Worm (Caenorhabditis elegans): ENCODE measurements around the gene Y57G11C.52.

The Y57G11C.52 gene

DNA sequence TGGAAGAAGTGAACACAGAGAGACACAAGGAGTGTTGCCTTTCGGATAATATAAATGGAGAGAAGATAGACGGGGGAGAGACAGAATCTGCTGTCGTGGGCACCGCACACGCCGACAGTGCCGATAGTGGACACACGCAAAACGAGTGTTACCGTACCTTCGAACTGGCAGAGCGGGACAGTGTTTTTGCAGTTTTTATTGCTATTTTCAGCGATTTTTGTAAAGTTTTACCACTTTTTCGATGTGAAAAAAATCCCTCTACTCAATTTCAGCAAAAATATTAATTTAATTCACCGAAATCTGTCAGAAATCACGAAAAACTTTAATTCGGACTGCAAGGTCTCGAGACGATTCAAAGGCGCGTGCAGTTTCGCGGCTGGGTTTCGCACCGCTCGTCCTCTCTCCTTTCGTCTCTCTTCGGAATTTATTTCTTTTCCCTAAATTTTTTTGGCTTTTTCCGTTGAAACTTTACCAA lies 28.9 kb upstream of the Y57G11C.52 start, which contains the start of gene sec-61.A (continued):
- TF ChIP-seq nfya-1 (tag; optimal IDR thresholded peaks at IDR 0.05; ENCODE audit: borderline replicate concordance, insufficient read depth): no peak
- TF ChIP-seq ztf-28 (GFP tag; IDR thresholded peaks at IDR 0.05): no peak
- peak; percentile 70 for TF ChIP-seq tbp1 (GFP tag; optimal IDR thresholded peaks at IDR 0.05)
- TF ChIP-seq F57C9.4 (tag; optimal IDR thresholded peaks at IDR 0.05): no peak
- TF ChIP-seq ceh-79 (tag; optimal IDR thresholded peaks at IDR 0.05): no peak

DNA sequence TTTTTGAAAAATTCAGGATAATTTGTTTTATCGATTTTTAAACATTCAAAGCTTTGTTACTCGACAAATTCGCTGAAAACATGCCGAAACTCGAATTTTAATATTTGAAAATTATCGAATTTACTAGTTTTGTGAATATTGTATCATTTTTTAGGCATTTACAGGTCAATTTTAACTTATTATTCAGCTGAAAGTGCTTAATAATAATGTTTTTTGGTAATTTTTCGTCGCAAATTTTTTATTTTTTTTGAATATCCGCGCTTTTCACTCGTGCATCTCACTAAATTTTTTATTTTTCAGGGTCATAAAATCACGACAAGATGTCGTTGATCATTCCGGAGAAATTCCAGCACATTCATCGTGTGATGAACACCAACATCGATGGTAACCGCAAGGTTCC lies 28.4 kb upstream of the Y57G11C.52 start, which contains the start of gene rps-18:
rps-18 (plus strand) TSS at position 301 of the 400 bp plus-strand sequence.
- TF ChIP-seq ceh-91 (GFP tag; IDR thresholded peaks at IDR 0.05): no peak
- TF ChIP-seq dpl-1 (GFP tag; optimal IDR thresholded peaks at IDR 0.05): no peak
- TF ChIP-seq lsy-27 (tag; optimal IDR thresholded peaks at IDR 0.05; ENCODE audit: borderline replicate concordance, insufficient read depth): no peak
- no peak for TF ChIP-seq B0035.1 (tag; optimal IDR thresholded peaks at IDR 0.05)
- no peak for TF ChIP-seq mcd-1 (GFP tag; IDR thresholded peaks at IDR 0.05)
- TF ChIP-seq ceh-79 (tag; optimal IDR thresholded peaks at IDR 0.05): no peak
- no peak for TF ChIP-seq ztf-3 (GFP tag; optimal IDR thresholded peaks at IDR 0.05)
- TF ChIP-seq egl-18 (GFP tag; IDR thresholded peaks at IDR 0.05): no peak
- TF ChIP-seq madf-6 (GFP tag; IDR thresholded peaks at IDR 0.05): no peak
- TF ChIP-seq F23B12.7 (tag; optimal IDR thresholded peaks at IDR 0.05; ENCODE audit: insufficient read depth): no peak
- TF ChIP-seq him-1 (tag; optimal IDR thresholded peaks at IDR 0.05): no peak
- TF ChIP-seq ztf-22 (GFP tag; optimal IDR thresholded peaks at IDR 0.05): no peak
- TF ChIP-seq sptf-2 (GFP tag; optimal IDR thresholded peaks at IDR 0.05): no peak
- TF ChIP-seq ztf-28 (GFP tag; IDR thresholded peaks at IDR 0.05): no peak
- TF ChIP-seq lin-40 (tag; optimal IDR thresholded peaks at IDR 0.05): no peak
- no peak for TF ChIP-seq pbrm-1 (GFP tag; IDR thresholded peaks at IDR 0.05)

DNA sequence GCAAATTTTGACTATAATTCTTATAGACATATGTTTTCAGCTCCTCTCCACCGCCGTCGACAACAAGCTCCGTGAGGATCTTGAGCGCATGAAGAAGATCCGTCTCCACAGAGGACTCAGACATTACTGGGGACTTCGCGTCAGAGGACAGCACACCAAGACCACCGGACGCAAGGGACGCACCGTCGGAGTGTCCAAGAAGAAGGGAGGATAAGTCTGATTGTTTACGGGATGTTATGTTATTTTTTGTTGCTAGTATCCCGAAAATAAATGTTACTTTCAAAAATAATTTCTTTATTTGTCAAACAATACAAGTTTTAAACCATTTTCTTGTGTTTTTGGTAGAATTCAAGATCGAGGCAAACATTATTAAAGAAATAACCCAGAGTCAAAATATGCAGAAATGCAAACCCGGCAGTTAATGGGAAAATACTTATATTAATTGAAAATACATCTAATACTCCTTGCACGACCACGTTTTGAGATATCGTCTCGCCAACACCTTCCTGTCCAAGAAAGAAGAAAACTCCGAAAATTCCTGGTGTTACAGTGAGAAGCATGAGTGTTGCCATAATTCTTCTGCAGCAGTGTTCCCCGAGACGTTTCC lies 27.5 kb upstream of the Y57G11C.52 start:
- no peak for TF ChIP-seq F23B12.7 (tag; optimal IDR thresholded peaks at IDR 0.05; ENCODE audit: insufficient read depth)
- TF ChIP-seq let-526 (GFP tag; IDR thresholded peaks at IDR 0.05): no peak
- peak; percentile 96 for TF ChIP-seq attf-6 (GFP tag; IDR thresholded peaks at IDR 0.05)
- no peak for TF ChIP-seq ztf-25 (GFP tag; IDR thresholded peaks at IDR 0.05)
- no peak for TF ChIP-seq unc-62 (GFP tag; optimal IDR thresholded peaks at IDR 0.05)
- TF ChIP-seq athp-1 (tag; optimal IDR thresholded peaks at IDR 0.05): no peak
- no peak for TF ChIP-seq hlh-12 (tag; optimal IDR thresholded peaks at IDR 0.05)
- no peak for TF ChIP-seq F52B5.7 (tag; optimal IDR thresholded peaks at IDR 0.05)
- no peak for TF ChIP-seq cebp-2 (GFP tag; IDR thresholded peaks at IDR 0.05)
- no peak for TF ChIP-seq akir-1 (GFP tag; optimal IDR thresholded peaks at IDR 0.05)
- no peak for TF ChIP-seq Y56A3A.18 (GFP tag; IDR thresholded peaks at IDR 0.05)
- TF ChIP-seq nhr-80 (tag; optimal IDR thresholded peaks at IDR 0.05): no peak
- no peak for TF ChIP-seq ztf-18 (tag; optimal IDR thresholded peaks at IDR 0.05)
- peak; percentile 65 for TF ChIP-seq snpc-4 (GFP tag; optimal IDR thresholded peaks at IDR 0.05)
- peak in 2 of 4 experiments; percentile 62 to 88 for TF ChIP-seq snpc-4 (tag; optimal IDR thresholded peaks at IDR 0.05)
- peak; percentile 38 for TF ChIP-seq tbp1 (GFP tag; optimal IDR thresholded peaks at IDR 0.05)
- TF ChIP-seq ceh-91 (GFP tag; IDR thresholded peaks at IDR 0.05): no peak
- TF ChIP-seq madf-8 (GFP tag; conservative IDR thresholded peaks at IDR 0.05): no peak
- no peak for TF ChIP-seq F49E8.2 (tag; optimal IDR thresholded peaks at IDR 0.05; ENCODE audit: insufficient read depth)
- no peak for TF ChIP-seq tbx-9 (tag; optimal IDR thresholded peaks at IDR 0.05; ENCODE audit: borderline replicate concordance)
- no peak for TF ChIP-seq F57A8.1 (GFP tag; optimal IDR thresholded peaks at IDR 0.05)
- no peak for TF ChIP-seq dpff-1 (tag; optimal IDR thresholded peaks at IDR 0.05)
- TF ChIP-seq mel-28 (tag; optimal IDR thresholded peaks at IDR 0.05; ENCODE audit: borderline replicate concordance): no peak
- TF ChIP-seq B0336.3 (GFP tag; IDR thresholded peaks at IDR 0.05): peak; percentile 60; the same call in 1 of the 2 replicates
- no peak for TF ChIP-seq ztf-3 (GFP tag; optimal IDR thresholded peaks at IDR 0.05)
- no peak for TF ChIP-seq Y53G8AR.9 (GFP tag; conservative IDR thresholded peaks at IDR 0.05)
- TF ChIP-seq snpc-3.4 (tag; optimal IDR thresholded peaks at IDR 0.05): no peak
- no peak for TF ChIP-seq nhr-120 (GFP tag; IDR thresholded peaks at IDR 0.05)

Data from whole organism, young adult.